Worm (Caenorhabditis elegans) whole organism, midembryonic: ENCODE results near the gene srx-115.

ENCODE experiments used
- T22C8.4 ChIP-seq: fragments of 200-800 bp; sonication (Bioruptor generic); IDR thresholded peaks from 2 replicates; pipeline ENCODE4 v1.3.6; 2022; ENCODE audit warnings: missing genetic modification characterization, missing compliant biosample characterization
- flt-1 ChIP-seq: fragments of 200-800 bp; sonication (Bioruptor generic); IDR thresholded peaks from 2 replicates; pipeline ENCODE4 v1.3.6; 2022; ENCODE audit warnings: missing genetic modification characterization, missing compliant biosample characterization
- med-1 ChIP-seq: sonication (generic microtip); optimal IDR thresholded peaks from 2 replicates; lab custom pipeline; 2017; ENCODE audit warnings: missing genetic modification characterization, mild to moderate bottlenecking, missing compliant biosample characterization, antibody characterized with exemption, missing genetic modification reagents; ENCODE audit not compliant: insufficient read depth
- tab-1 ChIP-seq: fragments of 200-800 bp; sonication (Bioruptor generic); IDR thresholded peaks from 2 replicates; pipeline ENCODE4 v1.3.6; 2022; ENCODE audit warnings: missing genetic modification characterization, missing compliant biosample characterization

- TF ChIP-seq flt-1 = no peak
- TF ChIP-seq med-1 (GFP tag; lab: Kevin White, UChicago) = no peak
- TF ChIP-seq tab-1 (GFP tag; lab: Robert Waterston, UW) = no peak
- TF ChIP-seq T22C8.4 (GFP tag; lab: Robert Waterston, UW) = no peak
These were observed 32.6 kb upstream of the srx-115 start, which contains the start of gene ZC196.2 for ce11 chrV:8739136-8739535.
